Fruit fly (Drosophila melanogaster): ENCODE results near the gene CG17600.

Gene CG17600

DNA sequence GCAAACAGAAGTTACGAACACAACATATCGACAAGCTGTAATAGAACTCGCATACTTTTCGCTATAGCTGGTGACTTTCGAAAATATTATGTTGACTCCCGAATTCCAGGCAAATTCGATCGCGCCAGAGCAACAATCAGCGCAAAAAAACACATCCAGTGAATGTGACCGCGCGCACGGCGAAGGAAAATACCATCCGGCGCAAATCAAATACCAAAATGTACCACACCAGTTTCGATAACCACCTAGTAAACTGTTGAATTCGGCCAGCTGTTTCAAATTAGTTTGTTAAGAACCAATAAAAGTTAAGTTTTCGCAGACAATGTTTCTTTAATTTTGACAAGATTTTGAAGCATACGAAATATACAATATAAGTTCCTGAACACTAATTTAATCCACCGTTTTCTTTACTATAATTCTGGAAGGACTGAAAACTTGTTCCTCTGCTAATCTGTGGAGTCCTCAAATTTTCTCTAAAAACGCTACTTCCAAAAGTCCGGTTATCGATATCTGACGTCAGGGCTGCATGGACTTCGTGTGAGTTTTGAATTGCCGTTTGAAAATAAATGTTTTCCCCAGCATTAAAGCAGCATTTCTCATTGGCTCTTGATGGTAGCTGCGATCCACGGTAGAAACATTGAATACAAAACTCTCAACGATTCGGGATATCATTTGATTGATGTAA, 33.0 kb upstream of the CG17600 start, which contains the start of the genes Cp110 and CG12576 (continued):
- TF ChIP-seq CG11456 (GFP tag; IDR thresholded peaks at IDR 0.05) (no peak), CG9797 (GFP tag; optimal IDR thresholded peaks at IDR 0.05) (peak; percentile 65), CG10366 (GFP tag; IDR thresholded peaks at IDR 0.05) (no peak), CG13296 (GFP tag; optimal IDR thresholded peaks at IDR 0.05) (no peak), CG4820 (GFP tag; optimal IDR thresholded peaks at IDR 0.05) (no peak), ara (GFP tag; IDR thresholded peaks at IDR 0.05) (no peak), pfk (GFP tag; optimal IDR thresholded peaks at IDR 0.05) (no peak), CG10267 (tag; optimal IDR thresholded peaks at IDR 0.05) (peak; percentile 3), CG12219 (GFP tag; optimal IDR thresholded peaks at IDR 0.05) (no peak), CG4730 (GFP tag; IDR thresholded peaks at IDR 0.05) (no peak), CG6689 (GFP tag; IDR thresholded peaks at IDR 0.05) (no peak), otp (GFP tag; IDR thresholded peaks at IDR 0.05) (no peak), gfzf (GFP tag; optimal IDR thresholded peaks at IDR 0.05) (peak; percentile 73), Blimp-1 (GFP tag; optimal IDR thresholded peaks at IDR 0.05) (no peak), CG13424 (tag; optimal IDR thresholded peaks at IDR 0.05) (no peak), mirr (GFP tag; optimal IDR thresholded peaks at IDR 0.05) (no peak), CG6791 (GFP tag; IDR thresholded peaks at IDR 0.05; ENCODE audit: partially characterized antibody) (no peak), ase (GFP tag; IDR thresholded peaks at IDR 0.05) (no peak), Hey (tag; optimal IDR thresholded peaks at IDR 0.05) (no peak), CG11723 (GFP tag; optimal IDR thresholded peaks at IDR 0.05) (no peak), lilli (GFP tag; optimal IDR thresholded peaks at IDR 0.05) (no peak), ind (GFP tag; optimal IDR thresholded peaks at IDR 0.05) (no peak), Spps (tag; optimal IDR thresholded peaks at IDR 0.05) (no peak), twi (tag; optimal IDR thresholded peaks at IDR 0.05) (no peak), CG10321 (GFP tag; IDR thresholded peaks at IDR 0.05) (no peak), bbx (GFP tag; IDR thresholded peaks at IDR 0.05; ENCODE audit: partially characterized antibody) (no peak), slou (GFP tag; optimal IDR thresholded peaks at IDR 0.05) (no peak), CG12769 (tag; optimal IDR thresholded peaks at IDR 0.05) (peak; percentile 26), vnd (GFP tag; IDR thresholded peaks at IDR 0.05; ENCODE audit: partially characterized antibody) (no peak), croc (GFP tag; conservative IDR thresholded peaks at IDR 0.05) (no peak), CG3065 (GFP tag; optimal IDR thresholded peaks at IDR 0.05) (no peak), z (GFP tag; IDR thresholded peaks at IDR 0.05) (no peak), Camta (GFP tag; optimal IDR thresholded peaks at IDR 0.05) (no peak), Rfx (GFP tag; IDR thresholded peaks at IDR 0.05) (no peak), CG6683 (GFP tag; optimal IDR thresholded peaks at IDR 0.05) (no peak), CG2678 (tag; optimal IDR thresholded peaks at IDR 0.05) (no peak)

DNA sequence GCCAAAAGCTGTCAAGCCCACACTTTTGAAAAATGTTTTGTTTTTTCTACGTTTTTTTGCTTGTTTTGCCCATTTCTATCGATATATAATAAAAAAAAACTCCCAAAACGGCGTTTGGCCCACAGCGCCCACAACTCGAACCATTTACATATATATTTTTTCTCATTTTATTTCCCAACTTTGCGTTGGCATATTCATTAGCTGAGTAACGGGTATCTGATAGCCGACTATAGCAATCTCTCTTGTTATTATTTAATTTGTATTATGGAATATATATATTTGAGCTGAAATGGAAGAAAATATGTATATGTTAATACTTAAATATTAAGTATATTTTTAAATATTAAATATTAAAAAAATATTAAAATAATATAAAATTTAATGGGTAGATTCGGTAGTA, 28.5 kb upstream of the CG17600 start:
- TF ChIP-seq CG14860 (GFP tag; IDR thresholded peaks at IDR 0.05; ENCODE audit: partially characterized antibody) (peak; percentile 49; the same call in 1 of the 3 replicates), CG7963 (GFP tag; IDR thresholded peaks at IDR 0.05; ENCODE audit: partially characterized antibody) (0 out of 3 replicates have a peak, but pooled peaks have one; percentile 37), nerfin-2 (GFP tag; IDR thresholded peaks at IDR 0.05; ENCODE audit: partially characterized antibody) (0 out of 2 replicates have a peak, but pooled peaks have one; percentile 19), Scr (GFP tag; IDR thresholded peaks at IDR 0.05; ENCODE audit: partially characterized antibody) (peak; percentile 42), ssp (GFP tag; IDR thresholded peaks at IDR 0.05) (no peak), Bgb (GFP tag; IDR thresholded peaks at IDR 0.05; ENCODE audit: partially characterized antibody) (peak; percentile 34; the same call in 1 of the 2 replicates), Bdp1 (GFP tag; optimal IDR thresholded peaks at IDR 0.05) (no peak), tna (GFP tag; IDR thresholded peaks at IDR 0.05; ENCODE audit: partially characterized antibody) (peak; percentile 32; the same call in 1 of the 2 replicates), HLH4C (GFP tag; IDR thresholded peaks at IDR 0.05; ENCODE audit: partially characterized antibody) (peak; percentile 78; the same call in 2 of the 3 replicates), D19B (GFP tag; optimal IDR thresholded peaks at IDR 0.05) (peak; percentile 53)

Data from whole organism, embryonic.